Worm (Caenorhabditis elegans): ENCODE measurements around the gene F38E11.6.

DNA sequence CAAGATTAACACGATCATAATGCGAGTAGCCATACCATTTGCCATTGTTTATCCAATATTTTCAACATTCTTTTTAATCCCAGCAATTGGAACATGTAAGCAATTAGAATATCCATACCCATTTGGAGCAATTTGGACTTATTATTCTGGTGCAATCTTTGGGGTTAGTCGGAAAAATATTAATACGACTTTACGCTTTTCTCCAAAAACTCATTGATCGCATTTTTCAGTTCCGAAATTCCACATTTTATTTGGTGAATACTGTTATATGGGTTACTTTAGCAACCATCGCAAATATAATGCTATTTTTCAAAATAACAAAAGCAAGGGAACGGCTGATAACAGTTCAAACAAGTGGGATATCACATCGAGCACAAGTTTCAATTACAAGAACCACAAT is 19.5 kb upstream of the F38E11.6 start:
- TF ChIP-seq ztf-23 (GFP tag; IDR thresholded peaks at IDR 0.05) (no peak), ztf-29 (GFP tag; IDR thresholded peaks at IDR 0.05) (no peak)
